Worm (Caenorhabditis elegans) whole organism, L2 larva: Measurements from ENCODE around the gene taf-7.2.

Experiments used
- nhr-11 ChIP-seq: fragments of 150-350 bp; optimal IDR thresholded peaks from 2 replicates; lab custom pipeline; 2014; ENCODE audit warnings: missing biosample characterization, missing genetic modification characterization
- nhr-237 ChIP-seq: fragments of 150-350 bp; optimal IDR thresholded peaks from 2 replicates; lab custom pipeline; 2014; ENCODE audit warnings: missing biosample characterization, missing genetic modification characterization
- nhr-77 ChIP-seq: fragments of 150-350 bp; optimal IDR thresholded peaks from 2 replicates; lab custom pipeline; 2014; ENCODE audit warnings: missing biosample characterization, missing genetic modification characterization
- unc-39 ChIP-seq: fragments of 150-350 bp; optimal IDR thresholded peaks from 2 replicates; lab custom pipeline; 2014; ENCODE audit warnings: missing biosample characterization, missing genetic modification characterization
- unc-62 ChIP-seq: fragments of 150-350 bp; optimal IDR thresholded peaks from 2 replicates; lab custom pipeline; 2014; ENCODE audit warnings: missing biosample characterization, missing genetic modification reagents, missing genetic modification characterization
- zag-1 ChIP-seq: fragments of 150-350 bp; optimal IDR thresholded peaks from 2 replicates; lab custom pipeline; 2014; ENCODE audit warnings: missing biosample characterization, missing genetic modification characterization

DNA sequence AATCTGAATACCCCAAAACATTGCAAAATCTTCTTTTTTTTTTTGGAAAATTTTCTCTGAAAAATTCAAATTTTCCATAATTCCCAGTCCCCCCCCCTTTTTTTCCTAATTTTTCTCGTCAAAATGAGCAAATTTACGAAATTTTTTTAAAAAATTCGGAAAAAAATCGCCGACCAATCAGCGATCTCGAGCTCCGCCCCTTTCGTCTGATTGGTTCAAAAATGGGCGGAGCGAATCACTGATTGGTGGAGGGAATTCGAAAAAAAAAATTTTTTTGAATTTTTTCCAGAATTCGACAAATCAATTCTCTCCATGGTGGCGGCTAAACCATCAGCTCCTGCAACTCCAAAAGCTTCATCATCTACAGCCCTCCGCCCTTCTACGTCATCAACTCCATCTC is 34.6 kb downstream of the taf-7.2 start:
- no peak for TF ChIP-seq nhr-11 (tag; lab: Kevin White, UChicago)
- TF ChIP-seq unc-62 (GFP tag; lab: Kevin White, UChicago), result no peak
- no peak for TF ChIP-seq zag-1 (tag; lab: Kevin White, UChicago)
- no peak for TF ChIP-seq nhr-77 (tag; lab: Kevin White, UChicago)
- no peak for TF ChIP-seq nhr-237 (tag; lab: Kevin White, UChicago)
- no peak for TF ChIP-seq unc-39 (tag; lab: Kevin White, UChicago)
